Worm (Caenorhabditis elegans) whole organism, young adult: ENCODE results near the gene arcp-1.

ENCODE experiments used
- B0035.1 ChIP-seq: sonication (generic microtip); optimal IDR thresholded peaks from 2 replicates; lab custom pipeline; 2016; ENCODE audit warnings: missing genetic modification characterization, mild to moderate bottlenecking, missing compliant biosample characterization, missing genotype, missing genetic modification reagents
- B0336.3 ChIP-seq: fragments of 200-800 bp; sonication (Bioruptor generic); IDR thresholded peaks from 2 replicates; pipeline ENCODE4 v1.3.6; 2022; ENCODE audit warnings: missing genetic modification characterization, missing compliant biosample characterization
- D2030.7 ChIP-seq: fragments of 200-800 bp; sonication (Bioruptor generic); IDR thresholded peaks from 2 replicates; pipeline ENCODE4 v1.3.6; 2022; ENCODE audit warnings: missing genetic modification reagents, missing genetic modification characterization, missing compliant biosample characterization
- F33H1.4 ChIP-seq: fragments of 200-800 bp; sonication (Bioruptor generic); IDR thresholded peaks from 2 replicates; pipeline ENCODE4 v1.3.6; 2022; ENCODE audit warnings: missing genetic modification reagents, missing genetic modification characterization, missing compliant biosample characterization
- F37B4.10 ChIP-seq: fragments of 200-800 bp; sonication (Bioruptor generic); IDR thresholded peaks from 2 replicates; pipeline ENCODE4 v1.3.6; 2022; ENCODE audit warnings: missing genetic modification characterization, missing compliant biosample characterization
- F52B5.7 ChIP-seq: sonication (generic microtip); optimal IDR thresholded peaks from 2 replicates; lab custom pipeline; 2016; ENCODE audit warnings: mild to moderate bottlenecking, missing genetic modification characterization, missing compliant biosample characterization
- K11D2.4 ChIP-seq: fragments of 200-800 bp; sonication (Bioruptor generic); IDR thresholded peaks from 2 replicates; pipeline ENCODE4 v1.3.6; 2022; ENCODE audit warnings: missing genetic modification reagents, missing genetic modification characterization, missing compliant biosample characterization
- Y56A3A.18 ChIP-seq: fragments of 200-800 bp; sonication (Bioruptor generic); IDR thresholded peaks from 2 replicates; pipeline ENCODE4 v1.3.6; 2022; ENCODE audit warnings: missing genetic modification reagents, missing genetic modification characterization, missing compliant biosample characterization
- Y79H2A.3 ChIP-seq: fragments of 200-800 bp; sonication (Bioruptor generic); conservative IDR thresholded peaks from 2 replicates; pipeline ENCODE4 v1.3.6; 2022; ENCODE audit warnings: missing genetic modification reagents, missing genetic modification characterization, missing compliant biosample characterization
- Y95B8A.8 ChIP-seq: fragments of 200-800 bp; sonication (Bioruptor generic); IDR thresholded peaks from 2 replicates; pipeline ENCODE4 v1.3.6; 2022; ENCODE audit warnings: missing genetic modification reagents, missing genetic modification characterization, missing compliant biosample characterization
- ama-1 ChIP-seq, 3 experiments: fragments of 150-350 bp in 1 of 3; sonication (generic microtip) in 2 of 3; optimal IDR thresholded peaks; 2 replicates each; lab custom pipeline; 2014 to 2018; ENCODE audit warnings: missing biosample characterization in 2 of 3, missing genetic modification characterization in 2 of 3, missing genetic modification reagents in 2 of 3
- atf-7 ChIP-seq: sonication (generic microtip); optimal IDR thresholded peaks from 2 replicates; lab custom pipeline; 2017; ENCODE audit warnings: mild to moderate bottlenecking, missing genetic modification characterization, missing compliant biosample characterization
- attf-5 ChIP-seq: fragments of 200-800 bp; sonication (Bioruptor generic); optimal IDR thresholded peaks from 2 replicates; lab custom pipeline; 2018; ENCODE audit warnings: mild to moderate bottlenecking, missing genetic modification characterization, missing compliant biosample characterization
- attf-6 ChIP-seq: fragments of 200-800 bp; sonication (Bioruptor generic); IDR thresholded peaks from 2 replicates; pipeline ENCODE4 v1.3.6; 2022; ENCODE audit warnings: missing genetic modification reagents, missing genetic modification characterization, missing compliant biosample characterization
- bed-1 ChIP-seq: fragments of 200-800 bp; sonication (Bioruptor generic); IDR thresholded peaks from 2 replicates; pipeline ENCODE4 v1.3.6; 2022; ENCODE audit warnings: missing genetic modification reagents, missing genetic modification characterization, missing compliant biosample characterization
- ccch-3 ChIP-seq: fragments of 200-800 bp; sonication (Bioruptor generic); optimal IDR thresholded peaks from 2 replicates; lab custom pipeline; 2018; ENCODE audit warnings: mild to moderate bottlenecking, missing genetic modification characterization, missing compliant biosample characterization
- ceh-27 ChIP-seq: fragments of 200-800 bp; sonication (Bioruptor generic); optimal IDR thresholded peaks from 2 replicates; lab custom pipeline; 2018; ENCODE audit warnings: mild to moderate bottlenecking, missing genetic modification characterization, moderate library complexity, missing compliant biosample characterization
- efl-1 ChIP-seq: fragments of 150-350 bp; optimal IDR thresholded peaks from 2 replicates; lab custom pipeline; 2014; ENCODE audit warnings: missing biosample characterization, missing genetic modification reagents, missing genetic modification characterization
- ekl-4 ChIP-seq: fragments of 200-800 bp; sonication (Bioruptor generic); IDR thresholded peaks from 2 replicates; pipeline ENCODE4 v1.3.6; 2022; ENCODE audit warnings: missing genetic modification reagents, missing genetic modification characterization, missing compliant biosample characterization
- ets-4 ChIP-seq: fragments of 200-800 bp; sonication (Bioruptor generic); optimal IDR thresholded peaks from 2 replicates; lab custom pipeline; 2018; ENCODE audit warnings: mild to moderate bottlenecking, missing genetic modification characterization, missing compliant biosample characterization
- hlh-12 ChIP-seq: sonication (generic microtip); optimal IDR thresholded peaks from 2 replicates; lab custom pipeline; 2016; ENCODE audit warnings: missing genetic modification characterization, missing compliant biosample characterization
- hmg-20 ChIP-seq: fragments of 200-800 bp; sonication (Bioruptor generic); IDR thresholded peaks from 2 replicates; pipeline ENCODE4 v1.3.6; 2022; ENCODE audit warnings: missing genetic modification reagents, missing genetic modification characterization, missing compliant biosample characterization
- let-607 ChIP-seq, 2 experiments: fragments of 200-800 bp in 1 of 2; sonication (Bioruptor generic) in 1 of 2; sonication (generic microtip) in 1 of 2; optimal IDR thresholded peaks; 2 replicates each; lab custom pipeline; 2016 to 2018; ENCODE audit warnings: mild to moderate bottlenecking in 2 of 2, missing compliant biosample characterization in 2 of 2, missing genetic modification characterization in 2 of 2, moderate library complexity in 2 of 2, missing genotype in 1 of 2
- lin-26 ChIP-seq: fragments of 200-800 bp; sonication (Bioruptor generic); IDR thresholded peaks from 2 replicates; pipeline ENCODE4 v1.3.6; 2022; ENCODE audit warnings: missing genetic modification reagents, missing genetic modification characterization, missing compliant biosample characterization
- lin-35 ChIP-seq, 3 experiments: fragments of 150-350 bp in 2 of 3; sonication (generic microtip) in 1 of 3; optimal IDR thresholded peaks; 2 replicates each; lab custom pipeline; 2014 to 2018; ENCODE audit warnings: missing biosample characterization in 3 of 3, missing genetic modification characterization in 3 of 3, missing genetic modification reagents in 3 of 3
- lin-40 ChIP-seq: sonication (generic microtip); optimal IDR thresholded peaks from 2 replicates; lab custom pipeline; 2016; ENCODE audit warnings: missing genetic modification characterization, mild to moderate bottlenecking, missing compliant biosample characterization, missing genotype, missing genetic modification reagents
- lin-54 ChIP-seq: fragments of 200-800 bp; sonication (Bioruptor generic); optimal IDR thresholded peaks from 2 replicates; lab custom pipeline; 2018; ENCODE audit warnings: mild to moderate bottlenecking, missing genetic modification characterization, missing compliant biosample characterization
- lsl-1 ChIP-seq: fragments of 200-800 bp; sonication (Bioruptor generic); optimal IDR thresholded peaks from 2 replicates; lab custom pipeline; 2018; ENCODE audit warnings: mild to moderate bottlenecking, missing genetic modification characterization, moderate library complexity, missing compliant biosample characterization
- madf-10 ChIP-seq: sonication (generic microtip); optimal IDR thresholded peaks from 2 replicates; lab custom pipeline; 2016; ENCODE audit warnings: mild to moderate bottlenecking, missing genetic modification characterization, missing compliant biosample characterization
- madf-3 ChIP-seq: fragments of 200-800 bp; sonication (Bioruptor generic); IDR thresholded peaks from 2 replicates; pipeline ENCODE4 v1.3.6; 2022; ENCODE audit warnings: missing genetic modification reagents, missing genetic modification characterization, missing compliant biosample characterization
- madf-6 ChIP-seq: fragments of 200-800 bp; sonication (Bioruptor generic); IDR thresholded peaks from 2 replicates; pipeline ENCODE4 v1.3.6; 2022; ENCODE audit warnings: missing genetic modification reagents, missing genetic modification characterization, missing compliant biosample characterization
- nfya-1 ChIP-seq: sonication (generic microtip); optimal IDR thresholded peaks from 2 replicates; lab custom pipeline; 2017; ENCODE audit warnings: antibody characterized with exemption, missing compliant biosample characterization, missing genetic modification characterization, borderline replicate concordance; ENCODE audit not compliant: insufficient read depth
- nfyb-1 ChIP-seq: fragments of 200-800 bp; sonication (Bioruptor generic); IDR thresholded peaks from 2 replicates; pipeline ENCODE4 v1.3.6; 2022; ENCODE audit warnings: missing genetic modification reagents, missing genetic modification characterization, missing compliant biosample characterization
- nhr-179 ChIP-seq: sonication (generic microtip); optimal IDR thresholded peaks from 2 replicates; lab custom pipeline; 2016; ENCODE audit warnings: mild to moderate bottlenecking, missing genetic modification characterization, missing compliant biosample characterization
- nhr-80 ChIP-seq: sonication (generic microtip); optimal IDR thresholded peaks from 2 replicates; lab custom pipeline; 2016; ENCODE audit warnings: missing genetic modification characterization, missing compliant biosample characterization
- nhr-90 ChIP-seq: sonication (generic microtip); optimal IDR thresholded peaks from 2 replicates; lab custom pipeline; 2016; ENCODE audit warnings: missing genotype, mild to moderate bottlenecking, missing genetic modification characterization, missing compliant biosample characterization
- pha-4 ChIP-seq: fragments of 150-350 bp; sonication (generic microtip); optimal IDR thresholded peaks from 2 replicates; lab custom pipeline; 2014; ENCODE audit warnings: missing biosample characterization, missing genetic modification reagents, missing genetic modification characterization
- rcor-1 ChIP-seq: fragments of 200-800 bp; sonication (Bioruptor generic); IDR thresholded peaks from 2 replicates; pipeline ENCODE4 v1.3.6; 2022; ENCODE audit warnings: missing genetic modification reagents, missing genetic modification characterization, missing compliant biosample characterization
- sea-2 ChIP-seq: fragments of 200-800 bp; sonication (Bioruptor generic); IDR thresholded peaks from 2 replicates; pipeline ENCODE4 v1.3.6; 2022; ENCODE audit warnings: missing genetic modification characterization, missing compliant biosample characterization
- tbp1 ChIP-seq: fragments of 200-800 bp; sonication (Bioruptor generic); optimal IDR thresholded peaks from 2 replicates; lab custom pipeline; 2018; ENCODE audit warnings: mild to moderate bottlenecking, missing genetic modification characterization, missing compliant biosample characterization
- unc-62 ChIP-seq: fragments of 150-350 bp; optimal IDR thresholded peaks from 2 replicates; lab custom pipeline; 2014; ENCODE audit warnings: missing biosample characterization, missing genetic modification reagents, missing genetic modification characterization
- xnd-1 ChIP-seq: sonication (generic microtip); optimal IDR thresholded peaks from 2 replicates; lab custom pipeline; 2016; ENCODE audit warnings: missing genotype, missing genetic modification reagents, missing genetic modification characterization, missing compliant biosample characterization
- zim-3 ChIP-seq: sonication (generic microtip); optimal IDR thresholded peaks from 2 replicates; lab custom pipeline; 2017; ENCODE audit warnings: mild to moderate bottlenecking, missing genetic modification characterization, moderate library complexity, missing compliant biosample characterization
- ztf-18 ChIP-seq: sonication (generic microtip); optimal IDR thresholded peaks from 2 replicates; lab custom pipeline; 2016; ENCODE audit warnings: missing genotype, mild to moderate bottlenecking, missing genetic modification characterization, missing compliant biosample characterization
- ztf-26 ChIP-seq: sonication (generic microtip); optimal IDR thresholded peaks from 2 replicates; lab custom pipeline; 2017; ENCODE audit warnings: missing genetic modification characterization, missing compliant biosample characterization
- ztf-3 ChIP-seq: fragments of 200-800 bp; sonication (Bioruptor generic); optimal IDR thresholded peaks from 2 replicates; lab custom pipeline; 2018; ENCODE audit warnings: mild to moderate bottlenecking, missing genetic modification characterization, missing compliant biosample characterization

The arcp-1 gene

ce11 chrIII:3701411-3702310 lies 57.6 kb downstream of the arcp-1 start, which contains the start of the genes pdi-1 and C14B1.2:
TSS of gene pdi-1 (minus strand) at chrIII:3701461.
TSS of gene C14B1.2 (plus strand) at chrIII:3702260.
- TF ChIP-seq ekl-4 (GFP tag; lab: Robert Waterston, UW) (no peak), ztf-3 (GFP tag; lab: Kevin White, UChicago) (no peak), ztf-26 (tag; lab: Kevin White, UChicago) (peak; percentile 52), xnd-1 (tag; lab: Kevin White, UChicago) (no peak), pha-4 (no peak), Y95B8A.8 (GFP tag; lab: Robert Waterston, UW) (no peak), F33H1.4 (GFP tag; lab: Robert Waterston, UW) (peak; percentile 56), lin-26 (GFP tag; lab: Robert Waterston, UW) (peak; percentile 53; the same call in 1 of the 2 replicates), ama-1 (optimal IDR thresholded peaks at IDR 0.05; lab: Kevin White, UChicago) (peak; percentile 29), ama-1 (GFP tag; optimal IDR thresholded peaks at IDR 0.05; lab: Kevin White, UChicago) (no peak), ccch-3 (no peak), B0035.1 (tag; lab: Kevin White, UChicago) (no peak), F52B5.7 (tag; lab: Kevin White, UChicago) (no peak), Y56A3A.18 (GFP tag; lab: Robert Waterston, UW) (no peak), madf-3 (0 out of 2 replicates have a peak, but pooled peaks have one; percentile 51), zim-3 (tag; lab: Kevin White, UChicago) (no peak), nfyb-1 (GFP tag; lab: Robert Waterston, UW) (0 out of 2 replicates have a peak, but pooled peaks have one; percentile 58), hmg-20 (GFP tag; lab: Robert Waterston, UW) (no peak), ceh-27 (GFP tag; lab: Kevin White, UChicago) (no peak), tbp1 (GFP tag; lab: Kevin White, UChicago) (peak; percentile 6), lin-54 (peak; percentile 55), F37B4.10 (GFP tag; lab: Robert Waterston, UW) (0 out of 2 replicates have a peak, but pooled peaks have one; percentile 22), D2030.7 (GFP tag; lab: Robert Waterston, UW) (peak; percentile 18; the same call in 1 of the 2 replicates), attf-5 (GFP tag; lab: Kevin White, UChicago) (peak; percentile 84), ets-4 (GFP tag; lab: Kevin White, UChicago) (peak; percentile 30), hlh-12 (no peak), lsl-1 (GFP tag; lab: Kevin White, UChicago) (peak; percentile 35), unc-62 (GFP tag; lab: Kevin White, UChicago) (no peak), rcor-1 (peak; percentile 29; the same call in 1 of the 2 replicates), atf-7 (no peak), K11D2.4 (GFP tag; lab: Robert Waterston, UW) (no peak), attf-6 (GFP tag; lab: Robert Waterston, UW) (0 out of 2 replicates have a peak, but pooled peaks have one; percentile 12), madf-6 (peak; percentile 13; the same call in 1 of the 2 replicates), bed-1 (no peak), lin-40 (tag; lab: Kevin White, UChicago) (peak; percentile 51), nhr-80 (tag; lab: Kevin White, UChicago) (peak; percentile 91), nhr-179 (tag; lab: Kevin White, UChicago) (no peak), sea-2 (GFP tag; lab: Robert Waterston, UW) (no peak), ztf-18 (tag; lab: Kevin White, UChicago) (peak; percentile 79), Y79H2A.3 (GFP tag; lab: Robert Waterston, UW) (no peak), efl-1 (no peak), nhr-90 (tag; lab: Kevin White, UChicago) (peak; percentile 45), B0336.3 (GFP tag; lab: Robert Waterston, UW) (peak; percentile 43; the same call in 1 of the 2 replicates), lin-35 (GFP tag; optimal IDR thresholded peaks at IDR 0.05; lab: Kevin White, UChicago) (no peak), let-607 (tag; optimal IDR thresholded peaks at IDR 0.05; lab: Kevin White, UChicago) (peak; percentile 99), madf-10 (tag; lab: Kevin White, UChicago) (peak; percentile 44), nfya-1 (tag; lab: Kevin White, UChicago) (no peak)
